Worm (Caenorhabditis elegans): ENCODE measurements around the gene sox-3.

Gene sox-3

DNA sequence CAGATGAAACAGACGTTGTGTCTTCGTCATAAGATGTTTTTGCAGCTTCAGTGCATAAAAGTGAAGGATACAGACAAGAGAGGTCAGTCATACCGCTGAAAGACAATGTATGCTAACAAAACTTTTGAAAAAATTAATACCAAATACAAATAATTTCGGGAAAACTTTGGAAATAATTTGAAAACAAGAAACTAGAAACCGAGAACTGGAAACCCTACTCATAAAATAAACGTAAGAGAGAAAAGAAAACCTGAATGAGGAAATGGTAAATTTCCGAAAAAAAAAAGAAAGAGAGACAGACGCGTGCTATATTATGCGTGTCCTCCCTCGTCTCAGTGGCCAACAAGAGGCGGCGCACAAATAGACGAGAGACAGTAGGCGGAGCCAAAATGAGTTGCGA is at the start of gene sox-3:
sox-3 (minus strand) TSS at position 101 of the 400 bp plus-strand sequence.
- no peak for TF ChIP-seq unc-62 (GFP tag; optimal IDR thresholded peaks at IDR 0.05)

DNA sequence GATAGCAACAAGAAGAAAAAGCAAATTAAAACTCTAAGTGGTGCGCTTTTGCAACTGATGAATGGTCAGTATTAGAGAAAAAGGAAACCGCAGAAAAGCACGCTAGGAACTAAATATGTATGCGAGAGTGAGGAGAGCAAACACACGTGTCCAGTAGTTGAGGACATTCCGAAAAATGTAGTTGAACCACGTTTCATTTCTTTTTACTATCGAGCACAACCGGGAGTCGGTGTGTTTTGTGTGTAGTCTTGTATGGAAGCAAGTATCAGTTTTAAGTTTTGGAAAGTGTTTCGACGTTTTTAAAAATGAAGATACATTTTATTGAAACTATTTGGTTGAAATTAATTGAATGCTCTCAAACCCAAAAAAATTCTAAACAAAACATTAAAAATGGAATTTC is 47.2 kb upstream of the sox-3 start, which contains the start of gene C05G5.1:
C05G5.1 (minus strand) TSS at position 101 of the 400 bp plus-strand sequence.
- no peak for TF ChIP-seq unc-62 (GFP tag; optimal IDR thresholded peaks at IDR 0.05)

DNA sequence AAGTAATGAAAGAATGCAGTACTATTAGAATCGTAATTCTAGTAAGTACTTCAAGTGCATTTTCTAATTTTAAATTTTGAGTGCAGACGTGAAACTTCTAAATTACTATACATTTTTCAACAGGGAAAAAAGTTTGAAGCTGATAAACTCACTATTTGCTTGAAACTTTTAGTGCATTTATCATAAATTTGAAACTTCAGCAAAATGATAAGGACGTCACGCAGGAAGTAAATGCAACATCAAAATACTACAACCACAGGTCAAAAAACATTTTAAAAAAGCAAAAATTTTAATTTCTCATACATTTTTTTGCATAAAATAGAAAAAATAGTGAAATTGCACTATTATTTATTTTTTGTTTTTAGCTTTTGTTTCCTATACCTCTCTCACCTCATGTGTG is 46.7 kb upstream of the sox-3 start:
- no peak for TF ChIP-seq unc-62 (GFP tag; optimal IDR thresholded peaks at IDR 0.05)

DNA sequence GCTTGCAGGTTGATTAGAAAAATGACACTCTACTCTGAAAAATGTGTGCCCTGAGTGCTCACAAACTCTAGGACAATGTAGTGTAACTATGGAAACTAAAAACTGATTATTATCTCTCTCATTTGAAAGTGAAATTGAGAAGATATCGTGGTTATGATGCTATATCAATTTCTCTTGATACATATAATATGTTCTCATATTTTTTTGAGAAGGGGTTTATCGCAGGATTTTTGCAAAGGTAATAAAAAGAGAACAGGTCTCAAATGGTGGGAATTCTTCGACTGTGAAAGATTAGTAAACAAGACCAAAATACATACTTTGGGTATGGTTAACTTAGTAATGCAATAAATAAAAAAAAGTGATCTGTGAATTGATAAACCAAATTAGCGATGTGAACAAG is 44.8 kb upstream of the sox-3 start:
- no peak for TF ChIP-seq unc-62 (GFP tag; optimal IDR thresholded peaks at IDR 0.05)

DNA sequence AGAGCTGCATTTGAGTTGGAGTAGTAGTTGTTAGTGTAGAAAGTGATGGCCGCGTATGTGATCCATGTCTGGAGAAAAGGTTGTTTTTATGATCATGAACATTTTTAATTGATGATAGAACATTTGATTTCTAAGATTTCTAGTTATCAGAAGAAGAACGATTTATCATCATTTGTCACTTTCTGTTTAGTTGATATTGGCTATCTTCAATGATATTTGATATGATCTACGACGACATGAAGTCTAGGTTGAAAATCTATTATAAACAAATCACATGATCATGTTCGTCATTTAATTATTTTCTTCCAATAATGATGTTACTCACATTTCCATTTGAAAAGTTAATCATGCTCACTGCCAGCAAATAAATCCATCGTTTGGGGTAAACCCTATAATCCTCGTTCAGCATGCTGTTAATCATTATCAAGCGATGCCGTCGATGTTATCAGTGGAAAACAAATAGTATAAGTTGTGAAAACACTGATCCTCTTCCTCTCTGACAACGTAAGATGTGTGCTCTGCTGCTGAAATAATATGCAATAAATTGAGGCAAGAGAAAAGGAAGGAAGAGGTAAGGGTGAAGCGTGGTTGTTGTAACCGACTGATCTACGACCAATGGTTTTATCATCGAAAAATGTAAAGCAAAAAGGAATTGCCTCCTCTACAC is 44.3 kb upstream of the sox-3 start:
- no peak for TF ChIP-seq unc-62 (GFP tag; optimal IDR thresholded peaks at IDR 0.05)

DNA sequence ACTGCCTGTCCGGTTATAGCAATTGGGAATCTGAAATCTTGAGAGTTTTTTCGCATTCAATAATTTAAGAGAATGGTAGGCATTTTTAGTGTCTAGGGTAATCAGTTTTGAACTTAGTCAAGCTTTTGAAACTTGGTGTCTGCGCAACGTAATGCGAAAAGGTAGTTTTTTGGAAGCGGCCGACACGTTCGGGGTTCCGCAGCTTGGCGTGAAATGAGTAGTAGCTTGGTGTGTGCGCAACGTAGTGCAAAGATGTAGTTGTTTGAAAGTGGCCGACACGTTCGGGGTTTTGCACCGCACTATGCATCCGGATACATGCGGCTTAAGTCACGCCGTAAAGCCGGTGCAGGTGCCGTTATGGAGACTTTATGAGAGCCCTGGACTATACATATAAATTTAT is 43.4 kb upstream of the sox-3 start:
- TF ChIP-seq unc-62 (GFP tag; optimal IDR thresholded peaks at IDR 0.05): no peak

DNA sequence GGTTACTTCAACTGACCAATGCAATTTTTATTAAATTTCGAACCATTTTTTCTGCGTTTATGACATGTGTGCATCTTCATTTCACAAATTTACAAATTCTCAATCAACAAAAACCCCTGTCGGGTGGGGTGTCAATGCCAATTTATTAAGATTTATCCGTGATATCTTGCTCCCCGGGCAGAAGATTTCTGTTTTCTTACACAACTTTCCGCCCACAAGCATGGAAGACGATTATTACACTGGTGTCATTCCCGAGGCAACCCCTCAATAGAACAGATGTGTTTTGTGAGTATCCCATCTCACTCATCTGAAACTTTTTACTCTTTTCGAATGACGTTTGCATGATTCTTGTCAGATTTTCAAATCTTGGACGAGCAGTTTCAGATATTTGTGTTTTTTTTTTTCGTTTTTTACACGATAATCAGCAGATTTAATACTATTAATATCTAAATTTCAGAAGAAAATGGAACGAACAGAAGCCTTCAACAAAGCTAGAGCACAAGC is 39.1 kb upstream of the sox-3 start, which contains the start of gene F33C8.4:
F33C8.4 (plus strand) TSS at position 454 of the 504 bp plus-strand sequence.
- no peak for TF ChIP-seq unc-62 (GFP tag; optimal IDR thresholded peaks at IDR 0.05)

DNA sequence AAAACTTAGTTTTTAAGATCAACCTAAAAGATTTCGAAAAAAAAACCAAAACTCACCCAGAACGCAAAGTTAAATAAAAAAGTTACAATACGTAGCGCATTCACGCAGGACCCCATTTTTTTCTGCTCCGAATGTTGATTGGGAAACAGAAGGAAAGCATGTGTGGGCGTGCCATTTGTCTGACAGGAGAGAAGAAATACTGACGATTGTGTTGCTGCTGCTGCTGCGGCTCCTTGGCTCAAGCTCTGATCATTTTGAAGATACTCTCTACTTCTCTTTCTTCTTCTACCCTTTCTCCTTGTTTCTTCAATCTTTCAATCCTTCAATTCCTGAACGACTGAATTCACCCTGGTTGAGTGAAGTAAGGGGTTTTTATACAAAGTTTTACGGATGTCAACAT is 36.5 kb upstream of the sox-3 start, which contains the start of gene tsp-8:
tsp-8 (minus strand) TSS at position 185 of the 400 bp plus-strand sequence.
- no peak for TF ChIP-seq unc-62 (GFP tag; optimal IDR thresholded peaks at IDR 0.05)

DNA sequence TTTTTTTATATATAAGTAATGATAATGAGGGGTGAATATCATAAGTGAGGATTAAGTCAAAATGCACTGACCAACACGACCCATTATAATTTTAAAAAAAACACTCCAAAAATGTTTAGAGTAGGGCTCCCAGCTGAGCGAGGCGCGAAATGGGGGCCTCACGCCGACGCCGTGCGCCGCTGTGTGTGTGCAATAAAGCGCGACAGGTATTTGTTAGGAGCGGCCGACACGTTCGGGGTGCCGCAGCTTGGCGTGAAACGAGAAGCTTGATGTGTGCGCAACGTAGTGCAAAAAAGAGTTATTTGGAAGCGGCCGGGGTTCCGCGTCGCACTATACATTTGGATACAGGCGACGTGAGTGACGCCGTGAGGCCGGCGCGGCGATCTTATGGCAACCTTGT is 32.1 kb upstream of the sox-3 start:
- TF ChIP-seq unc-62 (GFP tag; optimal IDR thresholded peaks at IDR 0.05): no peak

DNA sequence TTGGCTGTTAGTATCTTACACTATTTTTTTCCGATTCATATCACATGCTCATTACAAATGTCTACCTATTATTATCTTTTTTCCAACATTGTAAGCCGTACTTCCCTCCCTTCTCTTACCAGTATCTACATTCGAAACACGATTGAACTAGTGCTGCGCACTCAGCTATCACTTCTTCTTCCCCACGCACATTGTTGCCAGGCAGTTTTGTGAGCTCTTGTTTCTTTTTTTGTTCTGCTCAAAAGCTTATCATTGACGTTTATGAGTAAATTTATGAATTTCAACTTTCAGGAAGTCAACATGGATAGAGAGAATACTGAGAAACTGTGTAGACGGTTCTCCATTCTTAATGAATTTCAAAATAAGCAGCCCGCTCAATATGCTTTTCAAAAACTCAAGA is 28.3 kb upstream of the sox-3 start, which contains the start of gene F33C8.2:
F33C8.2 (plus strand) TSS at position 301 of the 400 bp plus-strand sequence.
- no peak for TF ChIP-seq unc-62 (GFP tag; optimal IDR thresholded peaks at IDR 0.05)

DNA sequence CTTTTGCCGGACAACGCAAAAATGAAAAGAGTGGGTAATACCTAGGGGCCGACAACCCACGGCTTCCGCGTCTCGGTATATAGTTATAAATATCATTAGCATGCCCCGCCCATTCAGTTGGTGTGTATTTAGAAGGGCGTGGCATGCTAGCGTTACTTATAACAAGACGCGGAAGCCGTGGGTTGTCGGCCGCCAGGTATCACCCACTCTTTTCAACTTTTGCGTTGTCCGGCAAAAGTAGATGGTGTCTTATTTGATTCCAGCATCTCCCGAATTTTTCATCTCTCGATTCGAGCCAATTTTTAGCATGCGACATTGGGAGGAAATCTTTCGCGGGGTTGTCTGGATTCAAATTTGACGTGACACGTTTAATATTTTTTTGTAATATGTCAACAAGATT is 25.0 kb upstream of the sox-3 start:
- no peak for TF ChIP-seq unc-62 (GFP tag; optimal IDR thresholded peaks at IDR 0.05)

DNA sequence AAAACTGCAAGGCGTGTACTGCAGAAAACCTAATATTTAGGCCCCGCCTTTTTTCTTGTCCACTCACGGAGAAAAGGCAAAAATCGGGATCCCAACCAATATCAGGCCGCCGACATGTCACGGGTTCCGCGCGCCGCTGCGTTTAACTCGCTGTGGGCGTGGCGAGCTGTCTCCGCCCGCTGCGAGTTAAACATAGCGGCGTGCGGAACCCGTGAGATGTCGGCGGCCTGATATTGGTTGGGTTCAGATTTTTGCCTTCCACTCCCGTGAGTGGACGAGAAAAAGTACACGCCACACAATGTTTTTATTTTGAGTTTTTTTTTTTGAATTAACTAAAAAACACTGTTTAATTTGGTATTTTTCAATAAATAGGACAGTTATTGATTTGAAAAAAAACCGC is 22.7 kb upstream of the sox-3 start:
- no peak for TF ChIP-seq unc-62 (GFP tag; optimal IDR thresholded peaks at IDR 0.05)

DNA sequence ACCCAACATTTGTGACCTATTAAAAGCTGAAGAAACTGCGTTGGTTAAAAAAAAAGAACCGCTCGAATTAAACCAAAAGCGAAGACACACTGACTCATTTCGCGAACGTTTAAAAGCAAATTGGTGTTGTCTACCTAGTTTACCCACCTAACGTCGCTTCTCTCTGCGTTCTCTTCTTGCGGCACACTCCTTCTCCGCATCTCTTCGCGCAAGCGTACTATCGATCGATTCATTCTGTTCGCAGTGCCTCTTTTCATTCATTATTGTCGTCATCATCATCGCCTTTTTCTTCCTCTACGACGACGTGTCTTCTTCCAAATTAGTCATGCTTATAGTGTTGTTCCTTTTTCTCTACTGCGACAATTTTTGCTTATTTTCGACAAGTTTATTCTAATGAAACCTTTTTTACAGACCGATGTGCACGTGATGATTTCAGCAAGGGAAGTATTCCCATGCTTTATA is 18.4 kb upstream of the sox-3 start, which contains the start of gene atrn-1:
atrn-1 (plus strand) TSS at position 412 of the 462 bp plus-strand sequence.
- TF ChIP-seq unc-62 (GFP tag; optimal IDR thresholded peaks at IDR 0.05): no peak

DNA sequence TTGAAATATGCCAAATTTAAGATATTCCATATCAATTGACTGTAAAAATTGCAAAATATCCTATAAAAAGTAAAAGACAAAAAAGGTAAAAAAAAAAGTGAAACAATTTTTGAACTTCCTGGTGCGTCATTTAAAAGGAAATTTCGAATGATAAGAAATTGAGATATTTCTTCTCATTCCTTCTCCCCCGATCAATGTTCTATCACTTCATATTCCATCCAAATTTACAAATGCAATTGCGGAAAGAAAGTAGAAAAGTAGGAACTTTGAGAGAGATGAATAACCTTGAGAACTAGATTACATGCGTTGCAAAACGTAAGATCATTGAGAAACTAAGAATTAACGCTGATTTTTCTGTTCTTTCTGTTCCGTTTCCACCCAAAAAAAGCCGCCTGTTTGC is 16.8 kb upstream of the sox-3 start:
- TF ChIP-seq unc-62 (GFP tag; optimal IDR thresholded peaks at IDR 0.05): no peak

DNA sequence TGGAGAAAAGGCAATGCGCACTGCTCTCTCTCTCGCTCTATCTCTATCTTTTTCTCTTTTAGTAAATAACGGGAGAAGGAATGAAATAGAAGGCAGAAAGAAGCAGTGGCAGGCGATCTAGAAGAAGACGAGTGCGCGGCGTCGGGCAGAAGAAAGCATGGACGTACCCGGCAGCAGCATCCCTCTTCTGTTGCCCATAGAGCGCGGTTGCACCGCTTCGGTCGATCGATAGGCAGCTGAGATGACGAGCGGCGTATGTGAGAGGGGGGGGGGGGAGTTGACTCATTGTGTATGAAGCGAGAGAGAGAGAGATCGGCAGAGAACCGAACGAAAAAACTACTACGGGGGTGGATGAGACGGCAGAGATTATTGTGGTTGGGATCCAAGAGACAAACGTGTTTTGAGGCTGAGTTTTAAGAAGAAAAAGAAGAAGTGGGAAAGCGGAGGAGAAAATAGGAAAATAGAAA is 15.4 kb upstream of the sox-3 start:
- TF ChIP-seq unc-62 (GFP tag; optimal IDR thresholded peaks at IDR 0.05): no peak

DNA sequence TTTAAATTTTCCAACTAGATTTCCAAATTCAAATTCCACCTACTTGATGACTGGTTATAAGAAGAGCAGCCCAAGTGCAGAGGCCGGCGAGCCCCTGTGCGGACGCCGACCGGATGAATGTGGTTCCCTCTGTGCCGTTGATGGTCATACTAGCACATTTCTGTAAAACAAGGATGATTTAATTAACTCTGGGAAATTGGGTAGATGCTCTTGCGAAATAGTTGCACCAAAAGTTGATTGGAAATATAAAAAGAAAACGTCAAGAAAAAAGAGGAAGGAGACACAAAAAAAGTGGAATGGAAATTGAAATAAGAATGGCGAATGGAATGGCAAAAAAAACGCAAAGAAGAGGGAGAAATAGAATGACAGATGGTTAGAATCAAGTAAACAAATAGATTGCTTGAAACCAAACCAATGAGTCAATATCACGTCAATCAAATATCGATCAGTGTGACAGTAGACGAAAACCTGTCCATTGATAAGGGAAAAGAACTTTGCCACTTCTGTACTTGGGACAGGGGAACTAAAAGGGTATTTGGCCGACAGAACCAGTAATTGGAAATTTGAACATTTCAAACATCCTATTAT is 14.0 kb upstream of the sox-3 start, which contains the start of gene tmem-184:
tmem-184 (minus strand) TSS at position 164 of the 588 bp plus-strand sequence.
- TF ChIP-seq unc-62 (GFP tag; optimal IDR thresholded peaks at IDR 0.05): no peak

DNA sequence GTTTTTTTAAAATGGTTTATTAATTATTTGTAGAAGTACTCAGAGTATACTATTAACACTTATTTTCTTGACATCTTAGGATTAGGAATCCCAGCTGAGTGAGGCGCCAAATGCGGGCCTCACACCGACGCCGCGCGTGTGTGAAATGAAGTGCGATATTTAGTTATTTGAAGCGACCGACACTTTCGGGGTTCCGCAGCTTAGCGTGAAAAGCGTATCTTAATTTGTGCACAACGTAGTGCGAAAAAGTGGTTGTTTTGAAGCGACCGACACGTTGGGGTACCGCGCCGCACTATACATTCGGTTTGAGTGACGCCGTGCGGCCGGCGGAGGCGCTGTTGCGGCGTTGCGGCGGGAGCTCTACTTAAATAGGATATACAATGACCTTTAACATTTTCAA is 12.1 kb upstream of the sox-3 start:
- no peak for TF ChIP-seq unc-62 (GFP tag; optimal IDR thresholded peaks at IDR 0.05)
